Fruit fly (Drosophila melanogaster): Measurements from ENCODE around the gene CG8260.

dm6 chrX:15804790-15805189 is 48.7 kb downstream of the CG8260 start:
- TF ChIP-seq CG8478 (optimal IDR thresholded peaks at IDR 0.05) (no peak), CTCF (optimal IDR thresholded peaks at IDR 0.05) (no peak)
